Fruit fly (Drosophila melanogaster) whole organism, wandering third instar larva: ENCODE data around the gene CG7974.

ENCODE experiments used
- Hr78 ChIP-seq: fragments of >200 bp; optimal IDR thresholded peaks from 2 replicates; lab custom pipeline; 2017; ENCODE audit warnings: missing biosample characterization, missing genetic modification characterization
- h ChIP-seq: fragments of 200-800 bp; sonication (Bioruptor generic); optimal IDR thresholded peaks from 3 replicates; lab custom pipeline; 2016; ENCODE audit warnings: missing biosample characterization, mild to moderate bottlenecking, missing genetic modification characterization

DNA sequence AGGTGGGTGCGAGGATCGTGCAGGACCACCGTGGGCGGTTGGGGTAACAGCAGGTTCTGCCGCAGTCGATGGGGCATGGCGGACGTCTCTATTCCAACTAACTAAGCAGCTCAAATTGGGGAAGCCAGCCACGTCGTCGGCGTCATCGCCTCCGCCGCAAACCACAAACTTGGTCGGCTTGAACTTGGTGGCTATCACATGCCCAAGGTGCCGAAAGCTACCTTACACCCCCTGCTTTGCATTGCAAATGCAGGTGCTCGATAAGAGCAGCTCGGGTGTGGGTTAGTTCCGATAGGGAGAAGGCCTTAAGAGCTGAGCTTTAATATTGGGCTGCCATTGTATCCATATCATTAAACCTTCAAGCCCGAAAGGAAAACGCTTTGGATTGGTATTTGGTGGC, 5.1 kb downstream of the CG7974 start, which contains the start of gene RabX5:
- TF ChIP-seq h (no peak), Hr78 (GFP tag; lab: Kevin White, UChicago) (no peak)
